Fruit fly (Drosophila melanogaster) whole organism, adult: ENCODE data around the gene CG43799.

Source experiments
- CG11617 ChIP-seq: fragments of 200-800 bp; sonication (Bioruptor generic); optimal IDR thresholded peaks from 2 replicates; lab custom pipeline; 2017; ENCODE audit warnings: mild to moderate bottlenecking, missing biosample characterization, missing genetic modification reagents, missing genetic modification characterization
- CG12768 ChIP-seq: fragments of 200-800 bp; sonication (Bioruptor generic); optimal IDR thresholded peaks from 2 replicates; lab custom pipeline; 2017; ENCODE audit warnings: missing biosample characterization, missing genetic modification characterization, mild to moderate bottlenecking, moderate library complexity, missing genetic modification reagents
- CG14711 ChIP-seq: fragments of 200-800 bp; sonication (Bioruptor generic); optimal IDR thresholded peaks from 2 replicates; lab custom pipeline; 2018; ENCODE audit warnings: missing biosample characterization, mild to moderate bottlenecking, missing genetic modification characterization, moderate library complexity
- CG1620 ChIP-seq: fragments of 200-800 bp; sonication (Bioruptor generic); optimal IDR thresholded peaks from 2 replicates; lab custom pipeline; 2016; ENCODE audit warnings: missing biosample characterization, missing genetic modification characterization
- CG33017 ChIP-seq: fragments of 200-800 bp; sonication (Bioruptor generic); optimal IDR thresholded peaks from 2 replicates; lab custom pipeline; 2018; ENCODE audit warnings: missing biosample characterization, mild to moderate bottlenecking, missing genetic modification characterization, moderate library complexity
- CG5204 ChIP-seq: fragments of 200-800 bp; sonication (Bioruptor generic); optimal IDR thresholded peaks from 2 replicates; lab custom pipeline; 2016; ENCODE audit warnings: missing biosample characterization, missing genetic modification characterization
- CG7045 ChIP-seq: fragments of 200-800 bp; sonication (Bioruptor generic); optimal IDR thresholded peaks from 2 replicates; lab custom pipeline; 2017; ENCODE audit warnings: missing biosample characterization, mild to moderate bottlenecking, missing genetic modification characterization
- CG7101 ChIP-seq: fragments of 200-800 bp; sonication (Bioruptor generic); optimal IDR thresholded peaks from 2 replicates; lab custom pipeline; 2018; ENCODE audit warnings: missing biosample characterization, mild to moderate bottlenecking, missing genetic modification characterization, moderate library complexity
- Clk ChIP-seq: fragments of 200-800 bp; sonication (Bioruptor generic); optimal IDR thresholded peaks from 2 replicates; lab custom pipeline; 2017; ENCODE audit warnings: missing biosample characterization, missing genetic modification characterization
- Crg-1 ChIP-seq: fragments of 200-800 bp; sonication (Bioruptor generic); optimal IDR thresholded peaks from 2 replicates; lab custom pipeline; 2016; ENCODE audit warnings: missing biosample characterization, missing genetic modification characterization
- Hr96 ChIP-seq: fragments of 200-800 bp; sonication (Bioruptor generic); optimal IDR thresholded peaks from 2 replicates; lab custom pipeline; 2016; ENCODE audit warnings: missing biosample characterization, missing genetic modification characterization
- Mnt ChIP-seq: fragments of 200-800 bp; sonication (Bioruptor generic); optimal IDR thresholded peaks from 2 replicates; lab custom pipeline; 2016; ENCODE audit warnings: missing biosample characterization, mild to moderate bottlenecking, missing genetic modification characterization
- bab1 ChIP-seq: fragments of 200-800 bp; sonication (Bioruptor generic); optimal IDR thresholded peaks from 3 replicates; lab custom pipeline; 2019; ENCODE audit warnings: missing biosample characterization, mild to moderate bottlenecking, missing genetic modification characterization, moderate library complexity
- cic ChIP-seq: fragments of 200-800 bp; sonication (Bioruptor generic); optimal IDR thresholded peaks from 2 replicates; lab custom pipeline; 2017; ENCODE audit warnings: missing biosample characterization, mild to moderate bottlenecking, missing genetic modification characterization, moderate library complexity
- cnc ChIP-seq, 2 experiments: fragments of >200 bp; optimal IDR thresholded peaks; 2 replicates each; lab custom pipeline; 2017
- kay ChIP-seq: fragments of 200-800 bp; sonication (Bioruptor generic); peaks from one replicate; lab custom pipeline; 2016; ENCODE audit warnings: missing biosample characterization, missing genetic modification characterization, borderline replicate concordance
- ovo ChIP-seq: fragments of 200-800 bp; sonication (Bioruptor generic); optimal IDR thresholded peaks from 2 replicates; lab custom pipeline; 2016; ENCODE audit warnings: missing biosample characterization, missing genetic modification characterization
- pad ChIP-seq: fragments of 200-800 bp; sonication (Bioruptor generic); optimal IDR thresholded peaks from 3 replicates; lab custom pipeline; 2017; ENCODE audit warnings: missing biosample characterization, missing genetic modification characterization, mild to moderate bottlenecking, moderate library complexity, missing genetic modification reagents
- tj ChIP-seq: fragments of 200-800 bp; sonication (Bioruptor generic); optimal IDR thresholded peaks from 3 replicates; lab custom pipeline; 2017; ENCODE audit warnings: missing biosample characterization, mild to moderate bottlenecking, missing genetic modification characterization, moderate library complexity
- toe ChIP-seq: fragments of 200-800 bp; sonication (Bioruptor generic); optimal IDR thresholded peaks from 2 replicates; lab custom pipeline; 2016; ENCODE audit warnings: missing biosample characterization, missing genetic modification characterization

Gene CG43799

dm6 chr2L:7241499-7241898 is 14.0 kb downstream of the CG43799 start:
- no peak for TF ChIP-seq CG1620 (GFP tag; lab: Kevin White, UChicago)
- no peak for TF ChIP-seq pad
- TF ChIP-seq CG11617 (GFP tag; lab: Kevin White, UChicago): no peak
- TF ChIP-seq cic (GFP tag; lab: Kevin White, UChicago): no peak
- no peak for TF ChIP-seq toe
- no peak for TF ChIP-seq cnc (optimal IDR thresholded peaks at IDR 0.05; lab: Kevin White, UChicago)
- no peak for TF ChIP-seq CG5204 (GFP tag; lab: Kevin White, UChicago)
- no peak for TF ChIP-seq kay (GFP tag; lab: Kevin White, UChicago)
- no peak for TF ChIP-seq ovo (GFP tag; lab: Kevin White, UChicago)

dm6 chr2L:7242240-7242793 is 14.8 kb downstream of the CG43799 start:
- TF ChIP-seq CG1620 (GFP tag; lab: Kevin White, UChicago) (no peak), CG12768 (GFP tag; lab: Kevin White, UChicago) (peak; percentile 1), cic (GFP tag; lab: Kevin White, UChicago) (peak; percentile 48)

- TF ChIP-seq tj: no peak
- peak; percentile 9 for TF ChIP-seq Crg-1 (GFP tag; lab: Kevin White, UChicago)
- peak; percentile 9 for TF ChIP-seq CG7101 (tag; lab: Kevin White, UChicago)
Measured at dm6 chr2L:7248114-7248513, 20.6 kb downstream of the CG43799 start.

- no peak for TF ChIP-seq Mnt
- TF ChIP-seq Clk (GFP tag; lab: Kevin White, UChicago): no peak
- no peak for TF ChIP-seq bab1 (GFP tag; lab: Kevin White, UChicago)
- TF ChIP-seq tj: no peak
- TF ChIP-seq toe: no peak
Measured at dm6 chr2L:7249293-7249819, 21.8 kb downstream of the CG43799 start, which contains the start of gene Ndae1. Gene Ndae1, minus strand, starts transcription at chr2L:7249343.

dm6 chr2L:7252882-7253281 is 25.3 kb downstream of the CG43799 start, which contains the start of gene CG13786:
Gene CG13786, minus strand, starts transcription at chr2L:7252982.
- TF ChIP-seq CG5204 (GFP tag; lab: Kevin White, UChicago): no peak
- TF ChIP-seq Crg-1 (GFP tag; lab: Kevin White, UChicago): no peak
- no peak for TF ChIP-seq CG11617 (GFP tag; lab: Kevin White, UChicago)
- no peak for TF ChIP-seq ovo (GFP tag; lab: Kevin White, UChicago)
- TF ChIP-seq kay (GFP tag; lab: Kevin White, UChicago): no peak
- TF ChIP-seq CG7045 (GFP tag; lab: Kevin White, UChicago): no peak
- TF ChIP-seq pad: no peak

- no peak for TF ChIP-seq CG11617 (GFP tag; lab: Kevin White, UChicago)
- TF ChIP-seq CG7045 (GFP tag; lab: Kevin White, UChicago): no peak
- no peak for TF ChIP-seq pad
- no peak for TF ChIP-seq CG5204 (GFP tag; lab: Kevin White, UChicago)
- TF ChIP-seq CG7101 (tag; lab: Kevin White, UChicago): no peak
- no peak for TF ChIP-seq CG12768 (GFP tag; lab: Kevin White, UChicago)
- TF ChIP-seq bab1 (GFP tag; lab: Kevin White, UChicago): no peak
- TF ChIP-seq Mnt: no peak
- no peak for TF ChIP-seq cic (GFP tag; lab: Kevin White, UChicago)
- no peak for TF ChIP-seq CG1620 (GFP tag; lab: Kevin White, UChicago)
Measured at dm6 chr2L:7254712-7255183, 27.2 kb downstream of the CG43799 start.

dm6 chr2L:7256144-7256543 is 28.6 kb downstream of the CG43799 start:
- TF ChIP-seq CG1620 (GFP tag; lab: Kevin White, UChicago) (no peak), toe (no peak), Clk (GFP tag; lab: Kevin White, UChicago) (no peak), ovo (GFP tag; lab: Kevin White, UChicago) (no peak)

- TF ChIP-seq kay (GFP tag; lab: Kevin White, UChicago): peak; percentile 28
- no peak for TF ChIP-seq CG1620 (GFP tag; lab: Kevin White, UChicago)
- no peak for TF ChIP-seq ovo (GFP tag; lab: Kevin White, UChicago)
Measured at dm6 chr2L:7257212-7257611, 29.7 kb downstream of the CG43799 start, which contains the start of gene CG31909. Gene CG31909, plus strand, starts transcription at chr2L:7257512.

- TF ChIP-seq CG14711 (tag; lab: Kevin White, UChicago) (no peak), CG5204 (GFP tag; lab: Kevin White, UChicago) (no peak), CG1620 (GFP tag; lab: Kevin White, UChicago) (peak; percentile 18), Clk (GFP tag; lab: Kevin White, UChicago) (no peak), CG12768 (GFP tag; lab: Kevin White, UChicago) (no peak), Mnt (no peak), CG7101 (tag; lab: Kevin White, UChicago) (no peak), toe (no peak), CG33017 (tag; lab: Kevin White, UChicago) (no peak), pad (no peak), kay (GFP tag; lab: Kevin White, UChicago) (no peak), cic (GFP tag; lab: Kevin White, UChicago) (no peak), cnc (optimal IDR thresholded peaks at IDR 0.05; lab: Kevin White, UChicago) (no peak), CG7045 (GFP tag; lab: Kevin White, UChicago) (no peak), ovo (GFP tag; lab: Kevin White, UChicago) (no peak), Hr96 (GFP tag; lab: Kevin White, UChicago) (peak; percentile 20)
Measured at dm6 chr2L:7258105-7258504, 30.6 kb downstream of the CG43799 start.
